Fruit fly (Drosophila melanogaster) whole organism, embryonic: ENCODE results near the gene CG46430.
A peak's percentile ranks its signal among the peaks of the same experiment; 100 is the strongest.

Experiments used
- Atf3 ChIP-seq: fragments of 200-800 bp; sonication (Bioruptor generic); optimal IDR thresholded peaks from 3 replicates; lab custom pipeline; 2016; ENCODE audit warnings: missing biosample characterization, missing genetic modification characterization
- Bdp1 ChIP-seq: fragments of 200-800 bp; sonication (Bioruptor generic); optimal IDR thresholded peaks from 3 replicates; lab custom pipeline; 2016; ENCODE audit warnings: missing biosample characterization, missing genetic modification characterization
- Bgb ChIP-seq: fragments of 200-800 bp; sonication (Bioruptor generic); IDR thresholded peaks from 2 replicates; pipeline ENCODE4 v1.3.6; 2022; ENCODE audit warnings: missing biosample characterization, missing genetic modification characterization; ENCODE audit not compliant: partially characterized antibody
- Blimp-1 ChIP-seq: fragments of 200-800 bp; sonication (Bioruptor generic); optimal IDR thresholded peaks from 3 replicates; lab custom pipeline; 2018; ENCODE audit warnings: missing biosample characterization, missing genetic modification characterization, mild to moderate bottlenecking, moderate library complexity, missing genetic modification reagents
- CG10147 ChIP-seq: fragments of 200-800 bp; sonication (Bioruptor generic); optimal IDR thresholded peaks from 2 replicates; lab custom pipeline; 2019; ENCODE audit warnings: missing biosample characterization, mild to moderate bottlenecking, missing genetic modification characterization, moderate library complexity
- CG10274 ChIP-seq: fragments of 200-800 bp; sonication (Bioruptor generic); optimal IDR thresholded peaks from 3 replicates; lab custom pipeline; 2017; ENCODE audit warnings: missing biosample characterization, mild to moderate bottlenecking, missing genetic modification characterization
- CG15011 ChIP-seq: fragments of 200-800 bp; sonication (Bioruptor generic); optimal IDR thresholded peaks from 3 replicates; lab custom pipeline; 2018; ENCODE audit warnings: missing biosample characterization, mild to moderate bottlenecking, missing genetic modification characterization
- CG15601 ChIP-seq: fragments of 200-800 bp; sonication (Bioruptor generic); optimal IDR thresholded peaks from 3 replicates; lab custom pipeline; 2019; ENCODE audit warnings: missing biosample characterization, mild to moderate bottlenecking, missing genetic modification characterization, moderate library complexity
- CG15696 ChIP-seq: fragments of 200-800 bp; sonication (Bioruptor generic); optimal IDR thresholded peaks from 2 replicates; lab custom pipeline; 2019; ENCODE audit warnings: missing biosample characterization, mild to moderate bottlenecking, missing genetic modification characterization, moderate library complexity
- CG17359 ChIP-seq: fragments of 200-800 bp; sonication (Bioruptor generic); optimal IDR thresholded peaks from 3 replicates; lab custom pipeline; 2018; ENCODE audit warnings: missing biosample characterization, mild to moderate bottlenecking, missing genetic modification characterization, moderate library complexity
- CG17568 ChIP-seq: fragments of 200-800 bp; sonication (Bioruptor generic); optimal IDR thresholded peaks from 2 replicates; lab custom pipeline; 2018; ENCODE audit warnings: missing biosample characterization, mild to moderate bottlenecking, missing genetic modification characterization, moderate library complexity
- CG17802 ChIP-seq: fragments of 200-800 bp; sonication (Bioruptor generic); optimal IDR thresholded peaks from 2 replicates; lab custom pipeline; 2018; ENCODE audit warnings: missing biosample characterization, mild to moderate bottlenecking, missing genetic modification characterization, moderate library complexity
- CG1792 ChIP-seq: fragments of 200-800 bp; sonication (Bioruptor generic); optimal IDR thresholded peaks from 2 replicates; lab custom pipeline; 2016; ENCODE audit warnings: missing biosample characterization, missing genetic modification characterization
- CG2129 ChIP-seq: fragments of 200-800 bp; sonication (Bioruptor generic); IDR thresholded peaks from 2 replicates; pipeline ENCODE4 v1.3.6; 2022; ENCODE audit warnings: missing biosample characterization, missing genetic modification characterization; ENCODE audit not compliant: partially characterized antibody
- CG31441 ChIP-seq: fragments of 200-800 bp; sonication (Bioruptor generic); IDR thresholded peaks from 2 replicates; pipeline ENCODE4 v1.3.6; 2022; ENCODE audit warnings: missing biosample characterization, missing genetic modification characterization
- CG34376 ChIP-seq: fragments of 200-800 bp; sonication (Bioruptor generic); optimal IDR thresholded peaks from 2 replicates; lab custom pipeline; 2018; ENCODE audit warnings: missing biosample characterization, mild to moderate bottlenecking, missing genetic modification characterization
- CG3847 ChIP-seq: fragments of 200-800 bp; sonication (Bioruptor generic); IDR thresholded peaks from 2 replicates; pipeline ENCODE4 v1.3.6; 2022; ENCODE audit warnings: missing biosample characterization, missing genetic modification characterization
- CG7839 ChIP-seq: fragments of 200-800 bp; sonication (Bioruptor generic); optimal IDR thresholded peaks from 3 replicates; lab custom pipeline; 2018; ENCODE audit warnings: missing biosample characterization, mild to moderate bottlenecking, missing genetic modification characterization, moderate library complexity
- Dbx ChIP-seq: fragments of 200-800 bp; sonication (Bioruptor generic); IDR thresholded peaks from 3 replicates; pipeline ENCODE4 v1.3.6; 2022; ENCODE audit warnings: missing biosample characterization, missing genetic modification characterization
- E2f2 ChIP-seq: fragments of 200-800 bp; sonication (Bioruptor generic); IDR thresholded peaks from 2 replicates; pipeline ENCODE4 v1.3.6; 2022; ENCODE audit warnings: missing biosample characterization, missing genetic modification characterization
- Ets65A ChIP-seq: fragments of 200-800 bp; sonication (Bioruptor generic); peaks from one replicate; lab custom pipeline; 2016; ENCODE audit warnings: missing biosample characterization, missing genetic modification characterization
- Fer1 ChIP-seq: fragments of 200-800 bp; sonication (Bioruptor generic); optimal IDR thresholded peaks from 2 replicates; lab custom pipeline; 2017; ENCODE audit warnings: missing biosample characterization, mild to moderate bottlenecking, missing genetic modification characterization
- Fer3 ChIP-seq: fragments of 200-800 bp; sonication (Bioruptor generic); optimal IDR thresholded peaks from 2 replicates; lab custom pipeline; 2018; ENCODE audit warnings: missing biosample characterization, mild to moderate bottlenecking, missing genetic modification characterization, moderate library complexity
- HHEX ChIP-seq: fragments of 200-800 bp; sonication (Bioruptor generic); optimal IDR thresholded peaks from 3 replicates; lab custom pipeline; 2017; ENCODE audit warnings: missing biosample characterization, mild to moderate bottlenecking, missing genetic modification characterization, missing genetic modification reagents
- Hey ChIP-seq: fragments of 200-800 bp; sonication (Bioruptor generic); optimal IDR thresholded peaks from 3 replicates; lab custom pipeline; 2018; ENCODE audit warnings: missing biosample characterization, mild to moderate bottlenecking, missing genetic modification characterization
- NC2α ChIP-seq: fragments of 200-800 bp; sonication (Bioruptor generic); optimal IDR thresholded peaks from 2 replicates; lab custom pipeline; 2016; ENCODE audit warnings: missing biosample characterization, missing genetic modification characterization
- NC2β ChIP-seq: fragments of 200-800 bp; sonication (Bioruptor generic); optimal IDR thresholded peaks from 2 replicates; lab custom pipeline; 2016; ENCODE audit warnings: missing biosample characterization, missing genetic modification characterization
- Oli ChIP-seq: fragments of 200-800 bp; sonication (Bioruptor generic); optimal IDR thresholded peaks from 2 replicates; lab custom pipeline; 2018; ENCODE audit warnings: missing biosample characterization, mild to moderate bottlenecking, missing genetic modification characterization, moderate library complexity
- Ravus ChIP-seq: fragments of 200-800 bp; sonication (Bioruptor generic); IDR thresholded peaks from 2 replicates; pipeline ENCODE4 v1.3.6; 2022; ENCODE audit warnings: missing biosample characterization, missing genetic modification characterization
- Rfx ChIP-seq: fragments of 200-800 bp; sonication (Bioruptor generic); IDR thresholded peaks from 2 replicates; pipeline ENCODE4 v1.3.6; 2022; ENCODE audit warnings: missing biosample characterization, missing genetic modification characterization
- Sry-β ChIP-seq: fragments of 200-800 bp; sonication (Bioruptor generic); optimal IDR thresholded peaks from 2 replicates; lab custom pipeline; 2018; ENCODE audit warnings: missing biosample characterization, mild to moderate bottlenecking, missing genetic modification characterization, moderate library complexity
- ap ChIP-seq: fragments of 200-800 bp; sonication (Bioruptor generic); IDR thresholded peaks from 2 replicates; pipeline ENCODE4 v1.3.6; 2022; ENCODE audit warnings: missing biosample characterization, missing genetic modification characterization
- bcd ChIP-seq: fragments of 200-800 bp; sonication (Bioruptor generic); optimal IDR thresholded peaks from 2 replicates; lab custom pipeline; 2017; ENCODE audit warnings: missing biosample characterization, mild to moderate bottlenecking, missing genetic modification characterization
- bsh ChIP-seq, 2 experiments: fragments of 200-800 bp; sonication (Bioruptor generic); optimal IDR thresholded peaks; 2 replicates each; lab custom pipeline; 2017 to 2018; ENCODE audit warnings: mild to moderate bottlenecking in 2 of 2, missing biosample characterization in 2 of 2, missing genetic modification characterization in 2 of 2, moderate library complexity in 1 of 2
- cg ChIP-seq: fragments of 200-800 bp; sonication (Bioruptor generic); optimal IDR thresholded peaks from 3 replicates; lab custom pipeline; 2019; ENCODE audit warnings: missing biosample characterization, mild to moderate bottlenecking, missing genetic modification characterization, moderate library complexity
- danr ChIP-seq: fragments of 200-800 bp; sonication (Bioruptor generic); IDR thresholded peaks from 2 replicates; pipeline ENCODE4 v1.3.6; 2022; ENCODE audit warnings: missing biosample characterization, missing genetic modification characterization
- exex ChIP-seq: fragments of 200-800 bp; sonication (Bioruptor generic); optimal IDR thresholded peaks from 4 replicates; lab custom pipeline; 2018; ENCODE audit warnings: missing biosample characterization, mild to moderate bottlenecking, missing genetic modification characterization, moderate library complexity
- lilli ChIP-seq: fragments of 200-800 bp; sonication (Bioruptor generic); optimal IDR thresholded peaks from 3 replicates; lab custom pipeline; 2016; ENCODE audit warnings: missing biosample characterization, missing genetic modification characterization
- lov ChIP-seq, 2 experiments: fragments of 200-800 bp in 1 of 2; fragments of >200 bp in 1 of 2; sonication (Bioruptor generic) in 1 of 2; IDR thresholded peaks in 1 of 2; optimal IDR thresholded peaks in 1 of 2; 2 replicates in 1 of 2; 3 replicates in 1 of 2; pipeline versions ENCODE4 v1.3.6 to Lab custom; 2017 to 2022; ENCODE audit warnings: missing biosample characterization in 1 of 2, missing genetic modification characterization in 1 of 2
- mam ChIP-seq: fragments of 200-800 bp; sonication (Bioruptor generic); optimal IDR thresholded peaks from 3 replicates; lab custom pipeline; 2016; ENCODE audit warnings: missing biosample characterization, missing genetic modification characterization
- mld ChIP-seq: fragments of 200-800 bp; sonication (Bioruptor generic); IDR thresholded peaks from 3 replicates; pipeline ENCODE4 v1.3.6; 2022; ENCODE audit warnings: missing biosample characterization, missing genetic modification characterization; ENCODE audit not compliant: partially characterized antibody
- nerfin-1 ChIP-seq: fragments of 200-800 bp; sonication (Bioruptor generic); optimal IDR thresholded peaks from 3 replicates; lab custom pipeline; 2019; ENCODE audit warnings: missing biosample characterization, mild to moderate bottlenecking, missing genetic modification characterization, moderate library complexity
- oc ChIP-seq: fragments of 200-800 bp; sonication (Bioruptor generic); optimal IDR thresholded peaks from 2 replicates; lab custom pipeline; 2018; ENCODE audit warnings: missing biosample characterization, mild to moderate bottlenecking, missing genetic modification characterization, moderate library complexity
- repo ChIP-seq: fragments of 200-800 bp; sonication (Bioruptor generic); optimal IDR thresholded peaks from 2 replicates; lab custom pipeline; 2016; ENCODE audit warnings: missing biosample characterization, missing genetic modification characterization
- scrt ChIP-seq: fragments of 200-800 bp; sonication (Bioruptor generic); optimal IDR thresholded peaks from 2 replicates; lab custom pipeline; 2018; ENCODE audit warnings: missing biosample characterization, mild to moderate bottlenecking, missing genetic modification characterization, moderate library complexity
- sisA ChIP-seq: fragments of 200-800 bp; sonication (Bioruptor generic); IDR thresholded peaks from 2 replicates; pipeline ENCODE4 v1.3.6; 2022; ENCODE audit warnings: missing biosample characterization, missing genetic modification characterization
- slbo ChIP-seq: fragments of 200-800 bp; sonication (Bioruptor generic); IDR thresholded peaks from 2 replicates; pipeline ENCODE4 v1.3.6; 2022; ENCODE audit warnings: missing biosample characterization, missing genetic modification characterization
- stwl ChIP-seq: fragments of 200-800 bp; sonication (Bioruptor generic); optimal IDR thresholded peaks from 3 replicates; lab custom pipeline; 2018; ENCODE audit warnings: missing biosample characterization, mild to moderate bottlenecking, missing genetic modification characterization, moderate library complexity
- tgo ChIP-seq: fragments of 200-800 bp; sonication (Bioruptor generic); IDR thresholded peaks from 3 replicates; pipeline ENCODE4 v1.3.6; 2022; ENCODE audit warnings: missing biosample characterization, missing genetic modification characterization
- zen ChIP-seq: fragments of 200-800 bp; sonication (Bioruptor generic); optimal IDR thresholded peaks from 3 replicates; lab custom pipeline; 2018; ENCODE audit warnings: missing biosample characterization, mild to moderate bottlenecking, missing genetic modification characterization, moderate library complexity

Gene CG46430

DNA sequence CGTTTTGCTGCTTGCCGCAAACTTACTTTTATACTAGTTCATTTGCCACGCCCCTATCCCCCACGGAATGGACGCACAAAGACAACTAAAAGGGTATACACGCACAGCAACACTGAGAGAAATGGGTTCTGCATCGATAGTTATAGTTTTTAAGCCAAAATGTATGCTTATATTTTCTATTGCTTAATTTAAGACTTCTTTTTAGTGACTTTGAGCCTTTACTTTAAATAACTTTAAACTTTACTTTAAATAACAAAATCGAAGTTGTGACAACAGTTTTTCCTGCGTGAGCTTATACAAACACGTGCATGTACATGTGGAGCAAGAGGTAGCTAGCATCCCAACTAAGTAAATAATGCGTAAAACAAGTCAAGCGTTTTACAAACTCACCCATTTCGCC is 4.2 kb downstream of the CG46430 start (continued):
- TF ChIP-seq tgo (peak; percentile 42; the same call in 1 of the 3 replicates), CG7839 (tag; lab: Kevin White, UChicago) (peak; percentile 33), bcd (no peak), Oli (peak; percentile 8), CG2129 (no peak), CG10147 (peak; percentile 15), ap (GFP tag; lab: Robert Waterston, UW) (no peak), bsh (GFP tag; optimal IDR thresholded peaks at IDR 0.05; lab: Kevin White, UChicago) (no peak), zen (tag; lab: Kevin White, UChicago) (no peak), repo (GFP tag; lab: Kevin White, UChicago) (no peak), CG10274 (no peak), scrt (peak; percentile 16), CG17568 (no peak), CG31441 (GFP tag; lab: Robert Waterston, UW) (0 out of 2 replicates have a peak, but pooled peaks have one; percentile 18), NC2β (GFP tag; lab: Kevin White, UChicago) (no peak), exex (tag; lab: Kevin White, UChicago) (no peak), CG15011 (GFP tag; lab: Kevin White, UChicago) (peak; percentile 1), Sry-β (no peak), CG3847 (GFP tag; lab: Robert Waterston, UW) (0 out of 2 replicates have a peak, but pooled peaks have one; percentile 5), NC2α (GFP tag; lab: Kevin White, UChicago) (no peak), CG15601 (tag; lab: Kevin White, UChicago) (no peak), danr (no peak), Hey (no peak), Rfx (GFP tag; lab: Robert Waterston, UW) (peak; percentile 29; the same call in 1 of the 2 replicates), cg (no peak), CG34376 (no peak), mam (GFP tag; lab: Kevin White, UChicago) (peak; percentile 32), CG1792 (GFP tag; lab: Kevin White, UChicago) (no peak), Blimp-1 (no peak), lilli (GFP tag; lab: Kevin White, UChicago) (peak; percentile 25), CG15696 (tag; lab: Kevin White, UChicago) (no peak), E2f2 (GFP tag; lab: Robert Waterston, UW) (no peak), Bdp1 (GFP tag; lab: Kevin White, UChicago) (no peak), CG17359 (tag; lab: Kevin White, UChicago) (peak; percentile 42), HHEX (GFP tag; lab: Kevin White, UChicago) (peak; percentile 9), Ets65A (GFP tag; lab: Kevin White, UChicago) (peak; percentile 89), oc (tag; lab: Kevin White, UChicago) (no peak), CG17802 (tag; lab: Kevin White, UChicago) (no peak), Ravus (GFP tag; lab: Robert Waterston, UW) (no peak), mld (GFP tag; lab: Robert Waterston, UW) (no peak), Fer3 (tag; lab: Kevin White, UChicago) (peak; percentile 28), Dbx (peak; percentile 56; the same call in 1 of the 3 replicates), slbo (GFP tag; lab: Robert Waterston, UW) (peak; percentile 53), Atf3 (GFP tag; lab: Kevin White, UChicago) (no peak), stwl (tag; lab: Kevin White, UChicago) (no peak), nerfin-1 (tag; lab: Kevin White, UChicago) (no peak), lov (optimal IDR thresholded peaks at IDR 0.05; lab: Kevin White, UChicago) (no peak), lov (GFP tag; IDR thresholded peaks at IDR 0.05; lab: Robert Waterston, UW) (no peak), Fer1 (GFP tag; lab: Kevin White, UChicago) (peak; percentile 49), sisA (0 out of 2 replicates have a peak, but pooled peaks have one; percentile 27), Bgb (no peak)
